Worm (Caenorhabditis elegans): ENCODE results near the gene E02H1.1.

DNA sequence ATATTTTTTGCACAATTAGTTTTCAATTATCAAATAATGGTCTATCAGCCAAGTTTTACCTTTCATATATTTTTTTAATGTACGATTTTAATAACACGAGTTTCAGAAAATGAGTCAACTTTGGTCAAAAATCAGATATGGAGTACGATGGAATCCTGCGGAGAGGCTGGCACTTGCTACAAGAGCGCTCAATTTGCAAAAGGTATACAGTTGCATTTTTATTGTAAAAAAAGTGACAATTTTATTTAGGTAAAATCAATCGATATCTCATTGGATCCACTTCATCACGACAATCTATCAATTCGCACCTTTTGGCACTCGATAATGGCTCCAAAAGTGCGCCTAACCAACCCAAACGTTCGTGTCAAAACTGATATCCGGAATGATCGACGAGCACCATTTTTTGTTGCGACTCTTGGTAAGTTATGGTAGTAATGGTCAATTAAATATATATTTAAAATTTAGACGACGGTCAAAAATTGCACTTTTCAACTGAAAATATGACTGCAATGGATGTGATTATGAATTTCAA, 6.6 kb upstream of the E02H1.1 start, which contains the start of gene mrpl-53:
- TF ChIP-seq ceh-28 (tag; optimal IDR thresholded peaks at IDR 0.05) (no peak), nhr-77 (tag; optimal IDR thresholded peaks at IDR 0.05) (no peak), ztf-11 (tag; optimal IDR thresholded peaks at IDR 0.05) (no peak), fkh-10 (GFP tag; optimal IDR thresholded peaks at IDR 0.05) (no peak), tbx-2 (tag; optimal IDR thresholded peaks at IDR 0.05) (no peak), ztf-4 (tag; optimal IDR thresholded peaks at IDR 0.05) (no peak), unc-62 (GFP tag; optimal IDR thresholded peaks at IDR 0.05) (no peak), R02D3.7 (tag; optimal IDR thresholded peaks at IDR 0.05) (no peak), daf-12 (tag; optimal IDR thresholded peaks at IDR 0.05) (no peak)
